Worm (Caenorhabditis elegans) whole organism, late embryonic: Measurements from ENCODE around the gene nspg-5.
A peak's percentile ranks its signal among the peaks of the same experiment; 100 is the strongest.

Experiments used
- C08G9.2 ChIP-seq: sonication (generic microtip); optimal IDR thresholded peaks from 2 replicates; lab custom pipeline; 2016; ENCODE audit warnings: mild to moderate bottlenecking, missing genetic modification characterization, moderate library complexity, missing compliant biosample characterization
- C38D4.7 ChIP-seq: fragments of 200-800 bp; sonication (Bioruptor generic); optimal IDR thresholded peaks from 2 replicates; lab custom pipeline; 2018; ENCODE audit warnings: mild to moderate bottlenecking, missing genetic modification characterization, moderate library complexity, missing compliant biosample characterization
- ceh-18 ChIP-seq: sonication (generic microtip); optimal IDR thresholded peaks from 2 replicates; lab custom pipeline; 2016; ENCODE audit warnings: missing genetic modification characterization, missing compliant biosample characterization
- ceh-19 ChIP-seq: fragments of 200-800 bp; sonication (Bioruptor generic); optimal IDR thresholded peaks from 2 replicates; lab custom pipeline; 2018; ENCODE audit warnings: mild to moderate bottlenecking, missing genetic modification characterization, missing compliant biosample characterization
- ceh-2 ChIP-seq: sonication (generic microtip); optimal IDR thresholded peaks from 2 replicates; lab custom pipeline; 2016; ENCODE audit warnings: missing genotype, missing genetic modification characterization, missing compliant biosample characterization
- ceh-30 ChIP-seq: fragments of 150-350 bp; optimal IDR thresholded peaks from 2 replicates; lab custom pipeline; 2014; ENCODE audit warnings: missing biosample characterization, missing genetic modification characterization
- ceh-31 ChIP-seq: sonication (generic microtip); optimal IDR thresholded peaks from 2 replicates; lab custom pipeline; 2016; ENCODE audit warnings: missing genetic modification characterization, missing compliant biosample characterization
- ceh-48 ChIP-seq: sonication (generic microtip); optimal IDR thresholded peaks from 2 replicates; lab custom pipeline; 2016; ENCODE audit warnings: missing genetic modification characterization, inconsistent platforms, missing compliant biosample characterization
- ceh-6 ChIP-seq: fragments of 200-800 bp; sonication (Bioruptor generic); optimal IDR thresholded peaks from 2 replicates; lab custom pipeline; 2018; ENCODE audit warnings: mild to moderate bottlenecking, missing genetic modification characterization, missing compliant biosample characterization
- che-1 ChIP-seq: sonication (generic microtip); optimal IDR thresholded peaks from 2 replicates; lab custom pipeline; 2016; ENCODE audit warnings: mild to moderate bottlenecking, missing genetic modification characterization, missing compliant biosample characterization
- elt-2 ChIP-seq: sonication (generic microtip); optimal IDR thresholded peaks from 2 replicates; lab custom pipeline; 2016; ENCODE audit warnings: missing genetic modification reagents, missing genetic modification characterization, missing compliant biosample characterization
- elt-4 ChIP-seq: sonication (generic microtip); optimal IDR thresholded peaks from 2 replicates; lab custom pipeline; 2016; ENCODE audit warnings: missing genetic modification characterization, missing compliant biosample characterization
- ets-4 ChIP-seq: sonication (generic microtip); optimal IDR thresholded peaks from 2 replicates; lab custom pipeline; 2016; ENCODE audit warnings: missing genetic modification characterization, missing compliant biosample characterization
- fax-1 ChIP-seq: sonication (generic microtip); optimal IDR thresholded peaks from 2 replicates; lab custom pipeline; 2016; ENCODE audit warnings: missing genotype, missing genetic modification characterization, missing compliant biosample characterization
- fkh-6 ChIP-seq: sonication (generic microtip); optimal IDR thresholded peaks from 2 replicates; lab custom pipeline; 2016; ENCODE audit warnings: missing genetic modification characterization, missing compliant biosample characterization
- gmeb-2 ChIP-seq: sonication (generic microtip); optimal IDR thresholded peaks from 2 replicates; lab custom pipeline; 2016; ENCODE audit warnings: missing genetic modification characterization, inconsistent platforms, missing compliant biosample characterization
- hlh-30 ChIP-seq: sonication (generic microtip); optimal IDR thresholded peaks from 2 replicates; lab custom pipeline; 2017; ENCODE audit warnings: antibody characterized with exemption, missing genetic modification characterization, missing compliant biosample characterization; ENCODE audit not compliant: insufficient read depth
- lim-6 ChIP-seq: sonication (generic microtip); optimal IDR thresholded peaks from 2 replicates; lab custom pipeline; 2016; ENCODE audit warnings: missing genetic modification characterization, missing compliant biosample characterization
- madf-2 ChIP-seq: sonication (generic microtip); optimal IDR thresholded peaks from 2 replicates; lab custom pipeline; 2017; ENCODE audit warnings: missing genetic modification characterization, missing compliant biosample characterization
- mec-3 ChIP-seq: sonication (generic microtip); optimal IDR thresholded peaks from 2 replicates; lab custom pipeline; 2016; ENCODE audit warnings: borderline replicate concordance, missing genetic modification characterization, missing compliant biosample characterization
- nhr-11 ChIP-seq: fragments of 150-350 bp; optimal IDR thresholded peaks from 2 replicates; lab custom pipeline; 2014; ENCODE audit warnings: missing biosample characterization, missing genetic modification characterization
- nhr-232 ChIP-seq: sonication (generic microtip); optimal IDR thresholded peaks from 2 replicates; lab custom pipeline; 2016; ENCODE audit warnings: missing genetic modification characterization, missing compliant biosample characterization
- pat-9 ChIP-seq: fragments of 200-800 bp; sonication (Bioruptor generic); optimal IDR thresholded peaks from 2 replicates; lab custom pipeline; 2018; ENCODE audit warnings: mild to moderate bottlenecking, missing genetic modification characterization, moderate library complexity, missing compliant biosample characterization
- pqm-1 ChIP-seq: sonication (generic microtip); optimal IDR thresholded peaks from 2 replicates; lab custom pipeline; 2016; ENCODE audit warnings: missing genetic modification characterization, missing compliant biosample characterization
- sox-2 ChIP-seq: fragments of 200-800 bp; sonication (Bioruptor generic); IDR thresholded peaks from 2 replicates; pipeline ENCODE4 v1.3.6; 2022; ENCODE audit warnings: missing genetic modification reagents, missing genetic modification characterization, missing compliant biosample characterization
- tbx-2 ChIP-seq: sonication (generic microtip); optimal IDR thresholded peaks from 2 replicates; lab custom pipeline; 2016; ENCODE audit warnings: missing genetic modification characterization, missing compliant biosample characterization
- unc-3 ChIP-seq, 2 experiments: fragments of 200-800 bp in 1 of 2; sonication (Bioruptor generic) in 1 of 2; sonication (generic microtip) in 1 of 2; conservative IDR thresholded peaks in 1 of 2; optimal IDR thresholded peaks in 1 of 2; 2 replicates each; pipeline versions ENCODE4 v1.3.6 to Lab custom; 2016 to 2022; ENCODE audit warnings: missing compliant biosample characterization in 2 of 2, missing genetic modification characterization in 2 of 2, missing genetic modification reagents in 1 of 2
- unc-55 ChIP-seq: sonication (generic microtip); optimal IDR thresholded peaks from 2 replicates; lab custom pipeline; 2017; ENCODE audit warnings: missing biosample characterization, missing genetic modification reagents, missing genetic modification characterization
- unc-86 ChIP-seq: sonication (generic microtip); optimal IDR thresholded peaks from 2 replicates; lab custom pipeline; 2016; ENCODE audit warnings: missing genetic modification characterization, missing compliant biosample characterization
- zip-5 ChIP-seq: sonication (generic microtip); optimal IDR thresholded peaks from 2 replicates; lab custom pipeline; 2016; ENCODE audit warnings: missing genetic modification characterization, missing compliant biosample characterization

nspg-5 gene

DNA sequence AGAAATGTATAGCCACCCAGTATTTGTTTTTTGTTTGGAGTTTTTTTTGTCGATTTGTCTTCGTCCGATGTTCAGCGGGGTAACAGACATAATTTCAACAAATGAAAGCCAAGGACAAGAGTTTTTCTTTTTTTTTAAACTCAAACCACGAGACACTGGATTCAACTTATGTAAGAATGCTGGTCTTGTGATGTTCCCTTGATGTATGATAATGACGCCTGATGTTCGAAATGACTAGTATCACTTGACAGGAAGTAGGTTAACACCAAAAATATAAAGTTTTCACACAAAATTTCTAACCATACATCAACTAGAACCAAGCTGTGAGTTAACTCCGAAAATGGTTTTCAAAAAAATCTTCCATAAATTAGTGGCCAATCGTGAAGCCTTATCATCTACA lies 11.6 kb upstream of the nspg-5 start:
- TF ChIP-seq zip-5 (tag; lab: Kevin White, UChicago) (no peak), ceh-30 (tag; lab: Kevin White, UChicago) (no peak), mec-3 (no peak), C38D4.7 (GFP tag; lab: Kevin White, UChicago) (no peak)

DNA sequence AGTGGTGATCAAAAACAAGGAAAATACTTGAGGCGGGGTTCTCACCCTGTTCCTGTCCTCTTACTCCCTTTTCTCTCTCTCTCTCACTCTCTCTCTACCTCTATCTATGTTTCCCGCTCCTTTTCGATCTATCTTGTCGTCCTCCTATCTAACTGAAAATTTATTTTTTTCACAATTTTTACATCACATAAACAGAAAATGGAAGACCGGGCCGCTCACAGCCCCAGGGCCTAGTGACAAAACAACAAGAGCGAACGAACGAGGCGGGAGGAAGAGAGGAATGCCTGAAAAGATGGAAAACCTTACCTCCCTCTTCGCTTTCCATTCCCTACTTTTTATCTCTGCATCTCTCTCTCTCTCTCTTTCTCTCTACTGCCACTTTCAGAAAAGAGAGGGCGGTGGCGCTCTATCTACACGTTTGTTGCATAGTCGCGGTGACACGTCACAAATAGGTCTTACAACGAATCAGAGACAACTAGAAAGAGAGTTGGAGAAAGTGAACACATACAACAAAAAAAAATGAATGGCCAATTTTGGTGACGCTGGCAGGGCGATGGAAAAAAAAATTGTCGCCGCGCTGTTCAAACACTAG lies 10.9 kb upstream of the nspg-5 start:
- no peak for TF ChIP-seq lim-6
- TF ChIP-seq pqm-1 (tag; lab: Kevin White, UChicago): no peak
- TF ChIP-seq tbx-2 (tag; lab: Kevin White, UChicago): no peak
- no peak for TF ChIP-seq mec-3
- no peak for TF ChIP-seq ets-4 (tag; lab: Kevin White, UChicago)
- TF ChIP-seq gmeb-2: no peak
- TF ChIP-seq unc-3 (GFP tag; conservative IDR thresholded peaks at IDR 0.05; lab: Robert Waterston, UW): no peak
- TF ChIP-seq unc-3 (tag; optimal IDR thresholded peaks at IDR 0.05; lab: Kevin White, UChicago): no peak

DNA sequence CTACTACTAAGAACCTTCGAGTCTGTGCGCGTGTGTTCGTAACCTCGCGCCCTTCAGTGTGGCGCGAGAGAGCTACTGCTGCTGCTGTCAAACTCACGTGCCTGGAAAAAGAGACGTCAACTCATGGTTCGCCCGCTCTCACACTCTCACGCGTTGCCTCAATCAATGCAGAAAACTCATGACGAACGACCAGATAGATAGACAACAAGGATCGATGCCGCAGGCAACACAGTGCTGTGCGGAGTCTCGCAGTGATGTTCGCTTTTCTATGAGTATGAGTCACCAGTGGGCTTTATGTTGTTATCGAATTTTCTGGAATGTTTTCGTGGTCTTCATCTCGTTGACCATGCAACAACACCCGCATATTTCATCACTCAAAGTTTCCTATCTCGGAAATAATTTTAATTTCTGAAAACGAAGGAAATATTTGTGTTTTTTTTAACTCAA lies 10.2 kb upstream of the nspg-5 start:
- TF ChIP-seq unc-55 (peak; percentile 79), madf-2 (tag; lab: Kevin White, UChicago) (no peak), ceh-18 (tag; lab: Kevin White, UChicago) (peak; percentile 21), fkh-6 (tag; lab: Kevin White, UChicago) (no peak), ceh-48 (tag; lab: Kevin White, UChicago) (no peak), pat-9 (tag; lab: Kevin White, UChicago) (no peak), hlh-30 (tag; lab: Kevin White, UChicago) (peak; percentile 71)
- TF ChIP-seq, all 69 proteins: peak for 3

ce11 chrX:2972272-2973042 lies 9.4 kb upstream of the nspg-5 start:
- TF ChIP-seq nhr-11 (tag; lab: Kevin White, UChicago) (no peak), C08G9.2 (no peak), hlh-30 (tag; lab: Kevin White, UChicago) (peak; percentile 32)

DNA sequence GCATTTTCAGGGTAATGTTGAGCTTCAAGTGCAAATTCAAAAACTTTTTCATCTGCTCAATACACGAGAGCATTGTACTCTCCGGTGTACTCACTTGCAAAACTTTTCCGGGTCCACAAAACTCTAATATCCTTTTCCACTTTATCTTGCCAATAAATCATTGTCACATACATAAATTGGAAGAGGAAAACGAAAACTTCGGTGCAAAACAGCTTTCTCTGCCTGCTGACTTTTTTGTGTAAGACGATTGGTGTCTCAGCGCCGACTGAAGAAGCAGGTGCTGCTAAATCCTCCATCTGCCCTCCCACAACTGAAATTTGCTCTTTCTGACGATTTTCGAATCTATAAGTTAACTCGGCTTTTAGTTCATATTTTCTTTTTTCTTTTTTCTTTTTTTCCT lies 6.4 kb upstream of the nspg-5 start:
- TF ChIP-seq ceh-31 (tag; lab: Kevin White, UChicago) (no peak), unc-55 (peak; percentile 24)

DNA sequence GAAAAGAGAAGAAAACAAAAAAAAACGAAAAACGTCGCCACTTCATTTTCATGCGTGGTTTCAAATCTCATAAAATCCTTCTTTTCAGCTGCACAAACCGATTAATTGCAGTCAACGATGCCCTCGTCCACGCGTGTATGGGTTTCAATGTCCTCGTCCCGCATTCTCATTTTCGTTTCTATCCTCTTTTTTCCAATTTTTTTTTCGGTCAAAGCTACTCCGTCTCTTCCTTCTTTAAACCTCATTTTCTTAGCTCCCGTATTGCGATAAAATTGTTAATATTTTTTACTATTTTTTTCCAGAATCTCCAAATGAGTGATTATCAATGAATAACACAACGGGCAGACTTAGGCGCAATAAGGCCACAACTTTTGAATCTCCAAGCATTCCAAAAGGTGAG lies 5.7 kb upstream of the nspg-5 start, which contains the start of gene aakg-3:
aakg-3 (plus strand) TSS at position 301 of the 400 bp plus-strand sequence.
- TF ChIP-seq elt-4 (tag; lab: Kevin White, UChicago) (no peak), che-1 (tag; lab: Kevin White, UChicago) (no peak), ceh-2 (no peak), nhr-232 (no peak)

- no peak for TF ChIP-seq fax-1 (tag; lab: Kevin White, UChicago)
- TF ChIP-seq ceh-19: no peak
- TF ChIP-seq zip-5 (tag; lab: Kevin White, UChicago): no peak
Measured at ce11 chrX:2978100-2978499, 3.7 kb upstream of the nspg-5 start.

DNA sequence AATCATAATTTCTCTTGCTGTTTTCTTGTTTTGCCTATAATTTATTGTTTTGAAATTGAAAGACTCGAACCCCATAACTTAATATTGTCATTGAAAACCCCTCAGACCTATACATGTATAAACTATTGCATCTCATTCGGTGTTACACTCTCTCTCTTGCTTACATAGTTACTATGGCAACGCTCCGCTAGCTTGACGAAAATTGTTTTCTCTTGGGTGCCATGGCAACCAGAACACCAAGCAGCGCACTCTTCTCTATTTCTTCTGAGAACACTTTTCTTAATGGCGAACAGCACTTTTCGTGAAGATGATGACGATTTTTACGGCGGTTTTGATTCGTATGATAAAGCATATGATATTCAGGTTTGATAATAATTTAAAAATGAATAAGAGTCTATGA lies 2.2 kb downstream of the nspg-5 start, which contains the start of gene osm-5:
osm-5 (plus strand) TSS at position 268 of the 400 bp plus-strand sequence.
- no peak for TF ChIP-seq unc-86 (tag; lab: Kevin White, UChicago)
- no peak for TF ChIP-seq ceh-6
- TF ChIP-seq elt-2: no peak
- no peak for TF ChIP-seq sox-2 (GFP tag; lab: Robert Waterston, UW)
